Fruit fly (Drosophila melanogaster) whole organism, pupa: ENCODE measurements around the gene CG11584.

Source experiments
- CG12605 ChIP-seq: fragments of 200-800 bp; sonication (Bioruptor generic); IDR thresholded peaks from 2 replicates; pipeline ENCODE4 v1.3.6; 2022; ENCODE audit warnings: missing biosample characterization, missing genetic modification characterization
- CG17806 ChIP-seq: fragments of 200-800 bp; sonication (Bioruptor generic); optimal IDR thresholded peaks from 2 replicates; lab custom pipeline; 2018; ENCODE audit warnings: missing biosample characterization, mild to moderate bottlenecking, missing genetic modification characterization, moderate library complexity
- CG32121 ChIP-seq: fragments of 200-800 bp; sonication (Bioruptor generic); IDR thresholded peaks from 2 replicates; pipeline ENCODE4 v1.3.6; 2022; ENCODE audit warnings: missing biosample characterization, missing genetic modification characterization
- CG34367 ChIP-seq: fragments of 200-800 bp; sonication (Bioruptor generic); optimal IDR thresholded peaks from 2 replicates; lab custom pipeline; 2018; ENCODE audit warnings: missing biosample characterization, mild to moderate bottlenecking, missing genetic modification characterization
- CG4496 ChIP-seq: fragments of 200-800 bp; sonication (Bioruptor generic); IDR thresholded peaks from 3 replicates; pipeline ENCODE4 v1.3.6; 2022; ENCODE audit warnings: missing biosample characterization, missing genetic modification characterization
- Pif1B ChIP-seq: fragments of 200-800 bp; sonication (Bioruptor generic); optimal IDR thresholded peaks from 3 replicates; lab custom pipeline; 2016; ENCODE audit warnings: missing biosample characterization, missing genetic modification characterization
- rn ChIP-seq: fragments of 200-800 bp; sonication (Bioruptor generic); IDR thresholded peaks from 2 replicates; pipeline ENCODE4 v1.3.6; 2022; ENCODE audit warnings: missing biosample characterization, missing genetic modification characterization

DNA sequence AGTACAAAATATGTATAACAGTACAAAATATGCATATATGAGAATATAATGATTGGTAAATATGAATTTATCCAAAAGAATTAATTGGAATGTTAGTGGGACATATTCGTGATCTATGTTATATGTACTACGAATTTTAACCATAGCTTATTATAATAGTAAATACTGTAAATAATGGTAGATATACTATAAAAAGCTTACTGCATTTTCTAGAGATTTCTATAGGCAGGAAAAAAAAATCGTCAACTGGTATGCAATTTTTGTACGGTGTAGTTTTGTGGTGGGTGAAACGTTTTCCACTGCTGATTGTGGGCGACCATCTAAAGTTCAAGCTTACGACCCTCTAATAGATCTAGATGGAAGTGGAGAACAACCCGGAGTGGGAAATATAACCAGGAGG, 36.0 kb downstream of the CG11584 start:
- 0 out of 3 replicates have a peak, but pooled peaks have one; percentile 7 for TF ChIP-seq CG4496 (GFP tag; lab: Robert Waterston, UW)
- TF ChIP-seq rn (GFP tag; lab: Robert Waterston, UW) = no peak
- no peak for TF ChIP-seq CG17806 (tag; lab: Kevin White, UChicago)
- no peak for TF ChIP-seq CG32121
- no peak for TF ChIP-seq CG34367 (tag; lab: Kevin White, UChicago)
- no peak for TF ChIP-seq CG12605 (GFP tag; lab: Robert Waterston, UW)
- TF ChIP-seq Pif1B (GFP tag; lab: Kevin White, UChicago) = no peak
